Fruit fly (Drosophila melanogaster) whole organism, embryonic: ENCODE measurements around the gene dpp.

ENCODE experiments used
- Ada2b ChIP-seq: fragments of 200-800 bp; sonication (Bioruptor generic); IDR thresholded peaks from 2 replicates; pipeline ENCODE4 v1.3.6; 2022; ENCODE audit warnings: missing biosample characterization, missing genetic modification characterization
- B-H1 ChIP-seq: fragments of 200-800 bp; sonication (Bioruptor generic); IDR thresholded peaks from 3 replicates; pipeline ENCODE4 v1.3.6; 2022; ENCODE audit warnings: missing biosample characterization, missing genetic modification characterization
- CG10147 ChIP-seq: fragments of 200-800 bp; sonication (Bioruptor generic); optimal IDR thresholded peaks from 2 replicates; lab custom pipeline; 2019; ENCODE audit warnings: missing biosample characterization, mild to moderate bottlenecking, missing genetic modification characterization, moderate library complexity
- CG1233 ChIP-seq: fragments of 200-800 bp; sonication (Bioruptor generic); optimal IDR thresholded peaks from 4 replicates; lab custom pipeline; 2018; ENCODE audit warnings: missing biosample characterization, mild to moderate bottlenecking, missing genetic modification characterization
- CG12744 ChIP-seq: fragments of 200-800 bp; sonication (Bioruptor generic); optimal IDR thresholded peaks from 2 replicates; lab custom pipeline; 2016; ENCODE audit warnings: missing biosample characterization, missing genetic modification characterization
- CG13424 ChIP-seq: fragments of 200-800 bp; sonication (Bioruptor generic); optimal IDR thresholded peaks from 2 replicates; lab custom pipeline; 2019; ENCODE audit warnings: missing biosample characterization, mild to moderate bottlenecking, missing genetic modification characterization, moderate library complexity
- CG14050 ChIP-seq: fragments of 200-800 bp; sonication (Bioruptor generic); IDR thresholded peaks from 3 replicates; pipeline ENCODE4 v1.3.6; 2022; ENCODE audit warnings: missing biosample characterization, missing genetic modification characterization
- CG15514 ChIP-seq: fragments of 200-800 bp; sonication (Bioruptor generic); optimal IDR thresholded peaks from 3 replicates; lab custom pipeline; 2017; ENCODE audit warnings: missing biosample characterization, missing genetic modification characterization, mild to moderate bottlenecking, moderate library complexity, missing genetic modification reagents
- CG16815 ChIP-seq: fragments of 200-800 bp; sonication (Bioruptor generic); optimal IDR thresholded peaks from 3 replicates; lab custom pipeline; 2017; ENCODE audit warnings: missing biosample characterization, mild to moderate bottlenecking, missing genetic modification characterization
- CG17612 ChIP-seq: fragments of 200-800 bp; sonication (Bioruptor generic); IDR thresholded peaks from 2 replicates; pipeline ENCODE4 v1.3.6; 2022; ENCODE audit warnings: missing biosample characterization, missing genetic modification characterization
- CG17912 ChIP-seq: fragments of 200-800 bp; sonication (Bioruptor generic); optimal IDR thresholded peaks from 2 replicates; lab custom pipeline; 2018; ENCODE audit warnings: missing biosample characterization, mild to moderate bottlenecking, missing genetic modification characterization
- CG2712 ChIP-seq: fragments of 200-800 bp; optimal IDR thresholded peaks from 3 replicates; lab custom pipeline; 2019; ENCODE audit warnings: missing biosample characterization, mild to moderate bottlenecking, missing genetic modification characterization, moderate library complexity
- CG33213 ChIP-seq: fragments of 200-800 bp; sonication (Bioruptor generic); optimal IDR thresholded peaks from 3 replicates; lab custom pipeline; 2016; ENCODE audit warnings: missing biosample characterization, missing genetic modification characterization
- CG3995 ChIP-seq: fragments of 200-800 bp; sonication (Bioruptor generic); optimal IDR thresholded peaks from 3 replicates; lab custom pipeline; 2016; ENCODE audit warnings: missing biosample characterization, missing genetic modification characterization
- CG4360 ChIP-seq: fragments of 200-800 bp; sonication (Bioruptor generic); IDR thresholded peaks from 2 replicates; pipeline ENCODE4 v1.3.6; 2022; ENCODE audit warnings: missing biosample characterization, missing genetic modification characterization
- CG5180 ChIP-seq: fragments of 200-800 bp; sonication (Bioruptor generic); optimal IDR thresholded peaks from 3 replicates; lab custom pipeline; 2017; ENCODE audit warnings: missing biosample characterization, missing genetic modification characterization, mild to moderate bottlenecking, moderate library complexity, missing genetic modification reagents
- CG6654 ChIP-seq: fragments of 200-800 bp; sonication (Bioruptor generic); optimal IDR thresholded peaks from 2 replicates; lab custom pipeline; 2017; ENCODE audit warnings: missing biosample characterization, mild to moderate bottlenecking, missing genetic modification characterization
- CG7271 ChIP-seq: fragments of 200-800 bp; sonication (Bioruptor generic); optimal IDR thresholded peaks from 2 replicates; lab custom pipeline; 2018; ENCODE audit warnings: missing biosample characterization, mild to moderate bottlenecking, missing genetic modification characterization, moderate library complexity
- CG9727 ChIP-seq: fragments of 200-800 bp; sonication (Bioruptor generic); optimal IDR thresholded peaks from 3 replicates; lab custom pipeline; 2017; ENCODE audit warnings: missing biosample characterization, mild to moderate bottlenecking, missing genetic modification characterization
- CG9932 ChIP-seq: fragments of 200-800 bp; sonication (Bioruptor generic); IDR thresholded peaks from 2 replicates; pipeline ENCODE4 v1.3.6; 2022; ENCODE audit warnings: missing biosample characterization, missing genetic modification characterization
- CkIIα-i1 ChIP-seq: fragments of 200-800 bp; sonication (Bioruptor generic); IDR thresholded peaks from 2 replicates; pipeline ENCODE4 v1.3.6; 2022; ENCODE audit warnings: missing biosample characterization, missing genetic modification characterization
- ERR ChIP-seq: fragments of 200-800 bp; sonication (Bioruptor generic); optimal IDR thresholded peaks from 2 replicates; lab custom pipeline; 2016; ENCODE audit warnings: missing biosample characterization, missing genetic modification characterization
- Eip74EF ChIP-seq, 2 experiments: fragments of 200-800 bp in 1 of 2; fragments of >200 bp in 1 of 2; sonication (Bioruptor generic) in 1 of 2; optimal IDR thresholded peaks; 2 replicates each; lab custom pipeline; 2017 to 2019; ENCODE audit warnings: missing biosample characterization in 2 of 2, missing genetic modification characterization in 2 of 2, mild to moderate bottlenecking in 1 of 2, moderate library complexity in 1 of 2
- HmgD ChIP-seq: fragments of 200-800 bp; sonication (Bioruptor generic); optimal IDR thresholded peaks from 3 replicates; lab custom pipeline; 2016; ENCODE audit warnings: missing biosample characterization, missing genetic modification characterization
- Hr39 ChIP-seq: fragments of >200 bp; optimal IDR thresholded peaks from 2 replicates; lab custom pipeline; 2017
- Lhr ChIP-seq: fragments of 200-800 bp; sonication (Bioruptor generic); optimal IDR thresholded peaks from 3 replicates; lab custom pipeline; 2017; ENCODE audit warnings: mild to moderate bottlenecking, missing biosample characterization, missing genetic modification reagents, missing genetic modification characterization
- Six4 ChIP-seq: fragments of 200-800 bp; sonication (Bioruptor generic); optimal IDR thresholded peaks from 2 replicates; lab custom pipeline; 2016; ENCODE audit warnings: missing biosample characterization, missing genetic modification characterization
- Vsx1 ChIP-seq: fragments of 200-800 bp; sonication (Bioruptor generic); optimal IDR thresholded peaks from 2 replicates; lab custom pipeline; 2017; ENCODE audit warnings: missing biosample characterization, mild to moderate bottlenecking, missing genetic modification characterization, missing genetic modification reagents
- al ChIP-seq: fragments of 200-800 bp; sonication (Bioruptor generic); IDR thresholded peaks from 2 replicates; pipeline ENCODE4 v1.3.6; 2022; ENCODE audit warnings: missing biosample characterization, missing genetic modification characterization
- ato ChIP-seq: fragments of 200-800 bp; sonication (Bioruptor generic); IDR thresholded peaks from 2 replicates; pipeline ENCODE4 v1.3.6; 2022; ENCODE audit warnings: missing biosample characterization, missing genetic modification characterization; ENCODE audit not compliant: partially characterized antibody
- az2 ChIP-seq: fragments of 200-800 bp; sonication (Bioruptor generic); optimal IDR thresholded peaks from 3 replicates; lab custom pipeline; 2016; ENCODE audit warnings: missing biosample characterization, missing genetic modification characterization
- bsh ChIP-seq, 2 experiments: fragments of 200-800 bp; sonication (Bioruptor generic); optimal IDR thresholded peaks; 2 replicates each; lab custom pipeline; 2017 to 2018; ENCODE audit warnings: mild to moderate bottlenecking in 2 of 2, missing biosample characterization in 2 of 2, missing genetic modification characterization in 2 of 2, moderate library complexity in 1 of 2
- cad ChIP-seq: fragments of >200 bp; optimal IDR thresholded peaks from 2 replicates; lab custom pipeline; 2017; ENCODE audit warnings: missing biosample characterization, missing genetic modification characterization
- ewg ChIP-seq: fragments of 200-800 bp; sonication (Bioruptor generic); optimal IDR thresholded peaks from 3 replicates; lab custom pipeline; 2017; ENCODE audit warnings: mild to moderate bottlenecking, missing biosample characterization, missing genetic modification reagents, missing genetic modification characterization
- fd64A ChIP-seq: fragments of 200-800 bp; sonication (Bioruptor generic); optimal IDR thresholded peaks from 3 replicates; lab custom pipeline; 2018; ENCODE audit warnings: missing biosample characterization, mild to moderate bottlenecking, missing genetic modification characterization
- gcm ChIP-seq: fragments of 200-800 bp; sonication (Bioruptor generic); optimal IDR thresholded peaks from 2 replicates; lab custom pipeline; 2019; ENCODE audit warnings: missing biosample characterization, mild to moderate bottlenecking, missing genetic modification characterization, moderate library complexity
- jing ChIP-seq: fragments of 200-800 bp; sonication (Bioruptor generic); optimal IDR thresholded peaks from 2 replicates; lab custom pipeline; 2018; ENCODE audit warnings: missing biosample characterization, mild to moderate bottlenecking, missing genetic modification characterization
- jumu ChIP-seq: fragments of 200-800 bp; sonication (Bioruptor generic); optimal IDR thresholded peaks from 3 replicates; lab custom pipeline; 2016; ENCODE audit warnings: missing biosample characterization, missing genetic modification characterization
- kah ChIP-seq: fragments of 200-800 bp; sonication (Bioruptor generic); optimal IDR thresholded peaks from 2 replicates; lab custom pipeline; 2018; ENCODE audit warnings: missing biosample characterization, mild to moderate bottlenecking, missing genetic modification characterization
- mld ChIP-seq: fragments of 200-800 bp; sonication (Bioruptor generic); IDR thresholded peaks from 3 replicates; pipeline ENCODE4 v1.3.6; 2022; ENCODE audit warnings: missing biosample characterization, missing genetic modification characterization; ENCODE audit not compliant: partially characterized antibody
- nau ChIP-seq: fragments of 200-800 bp; sonication (Bioruptor generic); optimal IDR thresholded peaks from 3 replicates; lab custom pipeline; 2017; ENCODE audit warnings: missing biosample characterization, mild to moderate bottlenecking, missing genetic modification characterization, missing genetic modification reagents
- nmo ChIP-seq: fragments of 200-800 bp; sonication (Bioruptor generic); optimal IDR thresholded peaks from 2 replicates; lab custom pipeline; 2018; ENCODE audit warnings: missing biosample characterization, mild to moderate bottlenecking, missing genetic modification characterization, moderate library complexity
- nom ChIP-seq: fragments of 200-800 bp; sonication (Bioruptor generic); optimal IDR thresholded peaks from 2 replicates; lab custom pipeline; 2017; ENCODE audit warnings: missing biosample characterization, missing genetic modification characterization, mild to moderate bottlenecking, moderate library complexity, missing genetic modification reagents
- odd ChIP-seq: fragments of 200-800 bp; sonication (Bioruptor generic); optimal IDR thresholded peaks from 2 replicates; lab custom pipeline; 2017; ENCODE audit warnings: missing biosample characterization, mild to moderate bottlenecking, missing genetic modification characterization
- prd ChIP-seq, 3 experiments: fragments of >200 bp in 2 of 3; fragments of 200-800 bp in 1 of 3; sonication (Bioruptor generic) in 1 of 3; optimal IDR thresholded peaks in 2 of 3; IDR thresholded peaks in 1 of 3; 2 replicates in 2 of 3; 3 replicates in 1 of 3; pipeline versions ENCODE4 v1.3.6 to Lab custom; 2017 to 2022; ENCODE audit warnings: missing biosample characterization in 1 of 3, missing genetic modification characterization in 1 of 3
- salm ChIP-seq: fragments of 200-800 bp; sonication (Bioruptor generic); optimal IDR thresholded peaks from 2 replicates; lab custom pipeline; 2018; ENCODE audit warnings: missing biosample characterization, mild to moderate bottlenecking, missing genetic modification characterization
- scrt ChIP-seq: fragments of 200-800 bp; sonication (Bioruptor generic); optimal IDR thresholded peaks from 2 replicates; lab custom pipeline; 2018; ENCODE audit warnings: missing biosample characterization, mild to moderate bottlenecking, missing genetic modification characterization, moderate library complexity
- slp2 ChIP-seq: fragments of 200-800 bp; sonication (Bioruptor generic); optimal IDR thresholded peaks from 2 replicates; lab custom pipeline; 2016; ENCODE audit warnings: missing biosample characterization, missing genetic modification characterization
- vfl ChIP-seq: fragments of 200-800 bp; sonication (Bioruptor generic); optimal IDR thresholded peaks from 2 replicates; lab custom pipeline; 2016; ENCODE audit warnings: missing biosample characterization, missing genetic modification characterization
- zfh1 ChIP-seq: fragments of 200-800 bp; sonication (Bioruptor generic); IDR thresholded peaks from 3 replicates; pipeline ENCODE4 v1.3.6; 2022; ENCODE audit warnings: missing biosample characterization, missing genetic modification characterization

dpp gene

dm6 chr2L:2380805-2381204 is 47.4 kb upstream of the dpp start, which contains the start of gene Eogt (continued):
- TF ChIP-seq CG9727 (GFP tag; lab: Kevin White, UChicago): peak; percentile 93
- no peak for TF ChIP-seq mld (GFP tag; lab: Robert Waterston, UW)
- TF ChIP-seq salm (tag; lab: Kevin White, UChicago): peak; percentile 90
- TF ChIP-seq nom: peak; percentile 81
- no peak for TF ChIP-seq cad (GFP tag; lab: Kevin White, UChicago)
- TF ChIP-seq CG5180: peak; percentile 61
- TF ChIP-seq bsh (GFP tag; optimal IDR thresholded peaks at IDR 0.05; lab: Kevin White, UChicago): peak in 1 of 2 experiments; percentile 96
- TF ChIP-seq Six4 (GFP tag; lab: Kevin White, UChicago): peak; percentile 79
- TF ChIP-seq CG17612 (GFP tag; lab: Robert Waterston, UW): peak; percentile 91
- peak; percentile 26 for TF ChIP-seq CG3995
- peak; percentile 66 for TF ChIP-seq kah (GFP tag; lab: Kevin White, UChicago)
- peak; percentile 68 for TF ChIP-seq CG12744 (GFP tag; lab: Kevin White, UChicago)
- TF ChIP-seq ERR (GFP tag; lab: Kevin White, UChicago): no peak
- peak in 1 of 2 experiments; percentile 72 for TF ChIP-seq Eip74EF (GFP tag; optimal IDR thresholded peaks at IDR 0.05; lab: Kevin White, UChicago)
- peak; percentile 75 for TF ChIP-seq CG4360 (GFP tag; lab: Robert Waterston, UW)
- TF ChIP-seq jumu: peak; percentile 53
- peak; percentile 95 for TF ChIP-seq CG9932
- no peak; the same call in 1 of the 2 replicates for TF ChIP-seq CkIIα-i1 (GFP tag; lab: Robert Waterston, UW)
- TF ChIP-seq Ada2b (GFP tag; lab: Robert Waterston, UW): peak; percentile 95
- no peak for TF ChIP-seq Vsx1 (GFP tag; lab: Kevin White, UChicago)
- TF ChIP-seq ewg (GFP tag; lab: Kevin White, UChicago): peak; percentile 84
- peak; percentile 93 for TF ChIP-seq gcm (GFP tag; lab: Kevin White, UChicago)
- TF ChIP-seq scrt: peak; percentile 71
- peak; percentile 83 for TF ChIP-seq CG7271
- TF ChIP-seq zfh1 (GFP tag; lab: Robert Waterston, UW): peak; percentile 98
- peak; percentile 73 for TF ChIP-seq vfl (GFP tag; lab: Kevin White, UChicago)
- peak; percentile 96 for TF ChIP-seq B-H1 (GFP tag; lab: Robert Waterston, UW)
- TF ChIP-seq CG10147: peak; percentile 85
- TF ChIP-seq CG6654 (GFP tag; lab: Kevin White, UChicago): peak; percentile 70
- TF ChIP-seq CG15514: peak; percentile 77
- peak; percentile 97 for TF ChIP-seq nmo (GFP tag; lab: Kevin White, UChicago)
- peak; percentile 92 for TF ChIP-seq al (GFP tag; lab: Robert Waterston, UW)
- peak; percentile 33 for TF ChIP-seq fd64A
- peak; percentile 94 for TF ChIP-seq az2 (GFP tag; lab: Kevin White, UChicago)
- peak; percentile 91 for TF ChIP-seq Lhr (GFP tag; lab: Kevin White, UChicago)
- peak; percentile 95 for TF ChIP-seq CG2712 (tag; lab: Kevin White, UChicago)
- TF ChIP-seq CG33213: peak; percentile 48
- TF ChIP-seq CG17912: peak; percentile 55
- TF ChIP-seq ato (GFP tag; lab: Robert Waterston, UW): no peak
- no peak for TF ChIP-seq nau (GFP tag; lab: Kevin White, UChicago)
- TF ChIP-seq HmgD: peak; percentile 21
- TF ChIP-seq CG16815 (GFP tag; lab: Kevin White, UChicago): peak; percentile 95
- TF ChIP-seq prd (optimal IDR thresholded peaks at IDR 0.05; lab: Kevin White, UChicago): no peak
- peak; percentile 99 for TF ChIP-seq prd (GFP tag; IDR thresholded peaks at IDR 0.05; lab: Robert Waterston, UW)
- TF ChIP-seq slp2 (GFP tag; lab: Kevin White, UChicago): peak; percentile 63
- TF ChIP-seq CG14050 (GFP tag; lab: Robert Waterston, UW): peak; percentile 94
- peak; percentile 95 for TF ChIP-seq CG13424 (tag; lab: Kevin White, UChicago)
- no peak for TF ChIP-seq Hr39
- TF ChIP-seq jing: peak; percentile 86
- TF ChIP-seq CG1233 (GFP tag; lab: Kevin White, UChicago): peak; percentile 86
- peak; percentile 72 for TF ChIP-seq odd (GFP tag; lab: Kevin White, UChicago)
